Fruit fly (Drosophila melanogaster) whole organism, embryonic: Measurements from ENCODE around the gene Pk34A.

Experiments used
- ATbp ChIP-seq: fragments of 200-800 bp; sonication (Bioruptor generic); optimal IDR thresholded peaks from 2 replicates; lab custom pipeline; 2017; ENCODE audit warnings: missing biosample characterization, mild to moderate bottlenecking, missing genetic modification characterization, missing genetic modification reagents
- Asciz ChIP-seq: fragments of 200-800 bp; sonication (Bioruptor generic); optimal IDR thresholded peaks from 2 replicates; lab custom pipeline; 2017; ENCODE audit warnings: missing biosample characterization, mild to moderate bottlenecking, missing genetic modification characterization, missing genetic modification reagents
- BEAF-32 ChIP-seq: fragments of 200-800 bp; sonication (Bioruptor generic); optimal IDR thresholded peaks from 3 replicates; lab custom pipeline; 2017; ENCODE audit warnings: missing biosample characterization, missing genetic modification characterization, mild to moderate bottlenecking, moderate library complexity, missing genetic modification reagents
- Bgb ChIP-seq: fragments of 200-800 bp; sonication (Bioruptor generic); IDR thresholded peaks from 2 replicates; pipeline ENCODE4 v1.3.6; 2022; ENCODE audit warnings: missing biosample characterization, missing genetic modification characterization; ENCODE audit not compliant: partially characterized antibody
- CG10979 ChIP-seq: fragments of 200-800 bp; sonication (Bioruptor generic); optimal IDR thresholded peaks from 2 replicates; lab custom pipeline; 2018; ENCODE audit warnings: missing biosample characterization, mild to moderate bottlenecking, missing genetic modification characterization, moderate library complexity
- CG12299 ChIP-seq: fragments of 200-800 bp; sonication (Bioruptor generic); optimal IDR thresholded peaks from 2 replicates; lab custom pipeline; 2018; ENCODE audit warnings: missing biosample characterization, mild to moderate bottlenecking, missing genetic modification characterization
- CG2678 ChIP-seq: fragments of 200-800 bp; sonication (Bioruptor generic); optimal IDR thresholded peaks from 3 replicates; lab custom pipeline; 2019; ENCODE audit warnings: missing biosample characterization, mild to moderate bottlenecking, missing genetic modification characterization, moderate library complexity
- CG32532 ChIP-seq: fragments of 200-800 bp; sonication (Bioruptor generic); IDR thresholded peaks from 2 replicates; pipeline ENCODE4 v1.3.6; 2022; ENCODE audit warnings: missing biosample characterization, missing genetic modification characterization
- CG3726 ChIP-seq: fragments of 200-800 bp; sonication (Bioruptor generic); IDR thresholded peaks from 3 replicates; pipeline ENCODE4, ENCODE4 v1.3.6; 2022; ENCODE audit warnings: missing biosample characterization, missing genetic modification characterization
- CG3847 ChIP-seq: fragments of 200-800 bp; sonication (Bioruptor generic); IDR thresholded peaks from 2 replicates; pipeline ENCODE4 v1.3.6; 2022; ENCODE audit warnings: missing biosample characterization, missing genetic modification characterization
- CG42726 ChIP-seq: fragments of 200-800 bp; sonication (Bioruptor generic); IDR thresholded peaks from 2 replicates; pipeline ENCODE4 v1.3.6; 2022; ENCODE audit warnings: missing biosample characterization, missing genetic modification characterization; ENCODE audit not compliant: partially characterized antibody
- CG4282 ChIP-seq: fragments of 200-800 bp; sonication (Bioruptor generic); optimal IDR thresholded peaks from 2 replicates; lab custom pipeline; 2016; ENCODE audit warnings: missing biosample characterization, missing genetic modification characterization
- CG4730 ChIP-seq: fragments of 200-800 bp; sonication (Bioruptor generic); IDR thresholded peaks from 2 replicates; pipeline ENCODE4 v1.3.6; 2022; ENCODE audit warnings: missing biosample characterization, missing genetic modification characterization
- CG6175 ChIP-seq: fragments of 200-800 bp; sonication (Bioruptor generic); IDR thresholded peaks from 3 replicates; pipeline ENCODE4 v1.3.6; 2022; ENCODE audit warnings: missing biosample characterization, missing genetic modification characterization
- CG8089 ChIP-seq: fragments of 200-800 bp; sonication (Bioruptor generic); optimal IDR thresholded peaks from 3 replicates; lab custom pipeline; 2016; ENCODE audit warnings: missing biosample characterization, missing genetic modification characterization
- CG8281 ChIP-seq: fragments of 200-800 bp; sonication (Bioruptor generic); optimal IDR thresholded peaks from 2 replicates; lab custom pipeline; 2018; ENCODE audit warnings: missing biosample characterization, mild to moderate bottlenecking, missing genetic modification characterization, moderate library complexity
- CG8388 ChIP-seq: fragments of 200-800 bp; sonication (Bioruptor generic); optimal IDR thresholded peaks from 2 replicates; lab custom pipeline; 2019; ENCODE audit warnings: missing biosample characterization, mild to moderate bottlenecking, missing genetic modification characterization, moderate library complexity
- CG9727 ChIP-seq: fragments of 200-800 bp; sonication (Bioruptor generic); optimal IDR thresholded peaks from 3 replicates; lab custom pipeline; 2017; ENCODE audit warnings: missing biosample characterization, mild to moderate bottlenecking, missing genetic modification characterization
- CHES-1-like ChIP-seq: fragments of 200-800 bp; sonication (Bioruptor generic); optimal IDR thresholded peaks from 2 replicates; lab custom pipeline; 2016; ENCODE audit warnings: missing biosample characterization, missing genetic modification characterization
- Doc3 ChIP-seq: fragments of 200-800 bp; sonication (Bioruptor generic); IDR thresholded peaks from 3 replicates; pipeline ENCODE4 v1.3.6; 2022; ENCODE audit warnings: missing biosample characterization, missing genetic modification characterization; ENCODE audit not compliant: partially characterized antibody
- Fer2 ChIP-seq: fragments of 200-800 bp; sonication (Bioruptor generic); optimal IDR thresholded peaks from 2 replicates; lab custom pipeline; 2018; ENCODE audit warnings: missing biosample characterization, mild to moderate bottlenecking, missing genetic modification characterization, moderate library complexity
- Rfx ChIP-seq: fragments of 200-800 bp; sonication (Bioruptor generic); IDR thresholded peaks from 2 replicates; pipeline ENCODE4 v1.3.6; 2022; ENCODE audit warnings: missing biosample characterization, missing genetic modification characterization
- Sin3A ChIP-seq: fragments of >200 bp; optimal IDR thresholded peaks from 2 replicates; lab custom pipeline; 2018
- YL-1 ChIP-seq: fragments of 200-800 bp; sonication (Bioruptor generic); optimal IDR thresholded peaks from 3 replicates; lab custom pipeline; 2017; ENCODE audit warnings: missing biosample characterization, mild to moderate bottlenecking, missing genetic modification characterization
- ash1 ChIP-seq: fragments of 200-800 bp; sonication (Bioruptor generic); optimal IDR thresholded peaks from 2 replicates; lab custom pipeline; 2018; ENCODE audit warnings: missing biosample characterization, mild to moderate bottlenecking, missing genetic modification characterization
- cato ChIP-seq: fragments of 200-800 bp; sonication (Bioruptor generic); optimal IDR thresholded peaks from 2 replicates; lab custom pipeline; 2016; ENCODE audit warnings: missing biosample characterization, missing genetic modification characterization, borderline replicate concordance
- chif ChIP-seq, 2 experiments: fragments of 200-800 bp; sonication (Bioruptor generic); optimal IDR thresholded peaks; 3 replicates each; lab custom pipeline; 2016; ENCODE audit warnings: missing biosample characterization in 2 of 2, missing genetic modification characterization in 2 of 2
- crp ChIP-seq, 2 experiments: fragments of 200-800 bp; sonication (Bioruptor generic); optimal IDR thresholded peaks; 2 replicates in 1 of 2; 3 replicates in 1 of 2; lab custom pipeline; 2017; ENCODE audit warnings: missing biosample characterization in 2 of 2, missing genetic modification characterization in 2 of 2, mild to moderate bottlenecking in 1 of 2, moderate library complexity in 1 of 2
- emc ChIP-seq: fragments of 200-800 bp; sonication (Bioruptor generic); optimal IDR thresholded peaks from 2 replicates; lab custom pipeline; 2016; ENCODE audit warnings: missing biosample characterization, missing genetic modification characterization
- eyg ChIP-seq: fragments of 200-800 bp; sonication (Bioruptor generic); optimal IDR thresholded peaks from 3 replicates; lab custom pipeline; 2016; ENCODE audit warnings: missing biosample characterization, missing genetic modification characterization
- gce ChIP-seq: fragments of 200-800 bp; sonication (Bioruptor generic); IDR thresholded peaks from 3 replicates; pipeline ENCODE4 v1.3.6; 2022; ENCODE audit warnings: missing biosample characterization, missing genetic modification characterization
- gro ChIP-seq: fragments of 200-800 bp; sonication (Bioruptor generic); optimal IDR thresholded peaks from 2 replicates; lab custom pipeline; 2016; ENCODE audit warnings: missing biosample characterization, missing genetic modification characterization
- inv ChIP-seq: fragments of 200-800 bp; sonication (Bioruptor generic); IDR thresholded peaks from 2 replicates; pipeline ENCODE4 v1.3.6; 2022; ENCODE audit warnings: missing biosample characterization, missing genetic modification characterization; ENCODE audit not compliant: partially characterized antibody
- klu ChIP-seq: fragments of 200-800 bp; sonication (Bioruptor generic); IDR thresholded peaks from 2 replicates; pipeline ENCODE4 v1.3.6; 2022; ENCODE audit warnings: missing biosample characterization, missing genetic modification characterization
- lmd ChIP-seq: fragments of 200-800 bp; sonication (Bioruptor generic); IDR thresholded peaks from 2 replicates; pipeline ENCODE4 v1.3.6; 2022; ENCODE audit warnings: missing biosample characterization, missing genetic modification characterization
- lola ChIP-seq, 3 experiments: fragments of >200 bp in 2 of 3; fragments of 200-800 bp in 1 of 3; sonication (Bioruptor generic) in 1 of 3; optimal IDR thresholded peaks; 2 replicates each; lab custom pipeline; 2017 to 2019; ENCODE audit warnings: missing biosample characterization in 3 of 3, missing genetic modification characterization in 3 of 3, mild to moderate bottlenecking in 1 of 3, moderate library complexity in 1 of 3
- nerfin-1 ChIP-seq: fragments of 200-800 bp; sonication (Bioruptor generic); optimal IDR thresholded peaks from 3 replicates; lab custom pipeline; 2019; ENCODE audit warnings: missing biosample characterization, mild to moderate bottlenecking, missing genetic modification characterization, moderate library complexity
- pho ChIP-seq: fragments of 200-800 bp; sonication (Bioruptor generic); optimal IDR thresholded peaks from 2 replicates; lab custom pipeline; 2016; ENCODE audit warnings: missing biosample characterization, missing genetic modification characterization
- psq ChIP-seq: fragments of 200-800 bp; sonication (Bioruptor generic); optimal IDR thresholded peaks from 2 replicates; lab custom pipeline; 2017; ENCODE audit warnings: missing biosample characterization, missing genetic modification characterization
- pzg ChIP-seq: fragments of 200-800 bp; sonication (Bioruptor generic); optimal IDR thresholded peaks from 3 replicates; lab custom pipeline; 2018; ENCODE audit warnings: missing biosample characterization, mild to moderate bottlenecking, missing genetic modification characterization, moderate library complexity
- seq ChIP-seq: fragments of 200-800 bp; sonication (Bioruptor generic); IDR thresholded peaks from 2 replicates; pipeline ENCODE4 v1.3.6; 2022; ENCODE audit warnings: missing biosample characterization, missing genetic modification characterization
- sna ChIP-seq: fragments of 200-800 bp; sonication (Bioruptor generic); IDR thresholded peaks from 2 replicates; pipeline ENCODE4 v1.3.6; 2022; ENCODE audit warnings: missing biosample characterization, missing genetic modification characterization; ENCODE audit not compliant: partially characterized antibody
- tap ChIP-seq: fragments of 200-800 bp; optimal IDR thresholded peaks from 3 replicates; lab custom pipeline; 2019; ENCODE audit warnings: missing biosample characterization, mild to moderate bottlenecking, missing genetic modification characterization, moderate library complexity
- tin ChIP-seq: fragments of 200-800 bp; sonication (Bioruptor generic); optimal IDR thresholded peaks from 3 replicates; lab custom pipeline; 2016; ENCODE audit warnings: missing biosample characterization, missing genetic modification characterization
- ttk ChIP-seq: fragments of 200-800 bp; sonication (Bioruptor generic); IDR thresholded peaks from 2 replicates; pipeline ENCODE4 v2.1.2; 2022; ENCODE audit warnings: missing biosample characterization, missing genetic modification characterization
- tx ChIP-seq: fragments of 200-800 bp; sonication (Bioruptor generic); optimal IDR thresholded peaks from 2 replicates; lab custom pipeline; 2016; ENCODE audit warnings: missing biosample characterization, missing genetic modification characterization
- vfl ChIP-seq: fragments of 200-800 bp; sonication (Bioruptor generic); optimal IDR thresholded peaks from 2 replicates; lab custom pipeline; 2016; ENCODE audit warnings: missing biosample characterization, missing genetic modification characterization
- yki ChIP-seq: fragments of >200 bp; optimal IDR thresholded peaks from 3 replicates; lab custom pipeline; 2018
- zen2 ChIP-seq: fragments of 200-800 bp; sonication (Bioruptor generic); IDR thresholded peaks from 3 replicates; pipeline ENCODE4 v1.3.6; 2022; ENCODE audit warnings: missing biosample characterization, missing genetic modification characterization; ENCODE audit not compliant: partially characterized antibody

Gene Pk34A

DNA sequence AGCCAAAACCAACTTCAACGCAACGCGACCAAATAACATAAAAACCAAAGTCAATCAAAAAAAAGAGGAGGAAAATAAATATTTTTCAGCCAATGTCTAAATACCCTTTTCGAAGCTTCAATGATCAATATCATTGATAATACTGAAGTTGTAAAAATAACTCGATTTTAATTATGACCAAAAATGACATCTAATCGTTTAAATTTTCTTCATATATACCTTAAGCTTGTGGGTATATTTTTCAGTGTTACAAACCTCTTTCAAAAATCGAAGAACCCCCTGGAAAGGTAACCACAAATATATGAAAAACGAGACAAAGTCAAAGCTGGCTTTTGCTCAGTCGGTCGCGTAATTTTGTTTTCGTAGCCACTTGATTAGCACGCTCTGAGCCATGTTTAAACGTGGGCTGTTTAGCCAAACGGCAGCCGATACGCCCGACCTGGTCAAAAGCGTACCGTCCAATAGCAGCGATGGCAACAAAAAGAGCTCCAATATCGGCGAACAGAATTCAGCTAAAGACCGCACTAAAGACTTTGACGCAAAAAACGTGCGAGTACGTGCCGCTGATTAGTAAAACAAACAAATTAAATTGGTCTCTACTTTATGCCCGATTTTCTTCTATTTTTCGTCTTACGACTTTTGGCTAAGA lies 13.5 kb upstream of the Pk34A start (continued):
- TF ChIP-seq CG4282 (peak; percentile 14), CG8281 (peak; percentile 53), lmd (GFP tag; lab: Robert Waterston, UW) (peak; percentile 82; the same call in 1 of the 2 replicates), BEAF-32 (GFP tag; lab: Kevin White, UChicago) (no peak), crp (GFP tag; optimal IDR thresholded peaks at IDR 0.05; lab: Kevin White, UChicago) (no peak), CG10979 (tag; lab: Kevin White, UChicago) (no peak), YL-1 (no peak), zen2 (GFP tag; lab: Robert Waterston, UW) (no peak), CHES-1-like (peak; percentile 60), CG3726 (GFP tag; lab: Robert Waterston, UW) (0 out of 3 replicates have a peak, but pooled peaks have one; percentile 40), CG9727 (GFP tag; lab: Kevin White, UChicago) (peak; percentile 73), inv (GFP tag; lab: Robert Waterston, UW) (no peak), Doc3 (GFP tag; lab: Robert Waterston, UW) (no peak), pzg (GFP tag; lab: Kevin White, UChicago) (no peak), psq (no peak), CG42726 (GFP tag; lab: Robert Waterston, UW) (no peak), tin (GFP tag; lab: Kevin White, UChicago) (peak; percentile 58), seq (GFP tag; lab: Robert Waterston, UW) (peak; percentile 61; the same call in 1 of the 2 replicates), CG3847 (peak; percentile 86), Sin3A (lab: Kevin White, UChicago) (no peak), Asciz (peak; percentile 58), chif (GFP tag; optimal IDR thresholded peaks at IDR 0.05; lab: Kevin White, UChicago) (peak; percentile 49 to 51), nerfin-1 (tag; lab: Kevin White, UChicago) (no peak), lola (GFP tag; optimal IDR thresholded peaks at IDR 0.05; lab: Kevin White, UChicago) (no peak), gce (GFP tag; lab: Robert Waterston, UW) (0 out of 3 replicates have a peak, but pooled peaks have one; percentile 59), sna (GFP tag; lab: Robert Waterston, UW) (no peak), Fer2 (peak; percentile 58), Rfx (GFP tag; lab: Robert Waterston, UW) (peak; percentile 93), CG2678 (peak; percentile 92), CG6175 (0 out of 3 replicates have a peak, but pooled peaks have one; percentile 55), tap (tag; lab: Kevin White, UChicago) (peak; percentile 70), vfl (GFP tag; lab: Kevin White, UChicago) (peak; percentile 57), ATbp (GFP tag; lab: Kevin White, UChicago) (peak; percentile 10), CG4730 (GFP tag; lab: Robert Waterston, UW) (peak; percentile 76), CG12299 (tag; lab: Kevin White, UChicago) (peak; percentile 15), CG32532 (GFP tag; lab: Robert Waterston, UW) (peak; percentile 91), eyg (GFP tag; lab: Kevin White, UChicago) (peak; percentile 77), pho (GFP tag; lab: Kevin White, UChicago) (peak; percentile 79), klu (GFP tag; lab: Robert Waterston, UW) (peak; percentile 63), ash1 (GFP tag; lab: Kevin White, UChicago) (no peak), CG8388 (GFP tag; lab: Kevin White, UChicago) (peak; percentile 27), CG8089 (GFP tag; lab: Kevin White, UChicago) (peak; percentile 16), ttk (GFP tag; lab: Robert Waterston, UW) (peak; percentile 76), emc (GFP tag; lab: Kevin White, UChicago) (peak; percentile 31), cato (GFP tag; lab: Kevin White, UChicago) (peak; percentile 30), yki (no peak), Bgb (GFP tag; lab: Robert Waterston, UW) (no peak), gro (GFP tag; lab: Kevin White, UChicago) (peak; percentile 93), tx (GFP tag; lab: Kevin White, UChicago) (peak; percentile 53)
